Worm (Caenorhabditis elegans): ENCODE data around the gene aldo-2.

DNA sequence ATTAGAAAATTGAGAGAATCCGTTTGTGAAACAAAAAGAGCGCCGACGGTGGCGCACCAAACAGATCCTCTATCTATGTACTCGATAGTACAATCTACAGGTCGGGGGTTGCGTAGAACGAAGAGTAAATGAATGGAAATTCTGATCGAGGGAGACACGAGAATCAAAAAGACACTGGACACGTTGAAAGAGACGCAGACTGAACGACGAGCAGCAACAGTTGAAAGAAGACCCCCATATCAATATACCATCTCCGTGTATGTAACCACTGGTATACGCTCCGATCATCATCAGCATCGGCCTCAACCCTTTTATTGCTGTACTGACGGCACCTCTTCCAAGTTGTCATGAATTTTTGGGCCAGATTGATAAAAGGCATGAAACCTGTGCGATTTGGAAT lies 40.2 kb downstream of the aldo-2 start:
- no peak for TF ChIP-seq nhr-11 (tag; optimal IDR thresholded peaks at IDR 0.05)
- TF ChIP-seq nhr-28 (tag; optimal IDR thresholded peaks at IDR 0.05), result no peak
- no peak for TF ChIP-seq ztf-11 (tag; optimal IDR thresholded peaks at IDR 0.05)
- TF ChIP-seq nhr-237 (tag; optimal IDR thresholded peaks at IDR 0.05), result no peak
- TF ChIP-seq elt-3 (tag; optimal IDR thresholded peaks at IDR 0.05), result no peak
- no peak for TF ChIP-seq ceh-82 (tag; optimal IDR thresholded peaks at IDR 0.05)
- TF ChIP-seq ztf-4 (tag; optimal IDR thresholded peaks at IDR 0.05), result no peak
- no peak for TF ChIP-seq fkh-10 (GFP tag; optimal IDR thresholded peaks at IDR 0.05)
- peak; percentile 50 for TF ChIP-seq elt-1 (tag; optimal IDR thresholded peaks at IDR 0.05)

Data from whole organism, L3 larva.